Worm (Caenorhabditis elegans) whole organism, mixed stage, embryonic: Measurements from ENCODE around the gene Y45F10B.59.

Experiments used
- ces-1 ChIP-seq: fragments of 150-350 bp; optimal IDR thresholded peaks from 2 replicates; lab custom pipeline; 2014; ENCODE audit warnings: missing biosample characterization, missing genetic modification reagents, missing genetic modification characterization
- flh-1 ChIP-seq: fragments of 200-800 bp; sonication (Bioruptor generic); optimal IDR thresholded peaks from 2 replicates; lab custom pipeline; 2018; ENCODE audit warnings: mild to moderate bottlenecking, missing genetic modification characterization, moderate library complexity, missing compliant biosample characterization
- hlh-1 ChIP-seq: fragments of 150-350 bp; optimal IDR thresholded peaks from 2 replicates; lab custom pipeline; 2014; ENCODE audit warnings: missing biosample characterization, missing genetic modification reagents, missing genetic modification characterization
- mab-5 ChIP-seq: fragments of 150-350 bp; optimal IDR thresholded peaks from 2 replicates; lab custom pipeline; 2014; ENCODE audit warnings: missing biosample characterization, missing genetic modification characterization
- nhr-237 ChIP-seq: fragments of 150-350 bp; optimal IDR thresholded peaks from 2 replicates; lab custom pipeline; 2014; ENCODE audit warnings: missing biosample characterization, missing genetic modification characterization
- nhr-28 ChIP-seq: fragments of 150-350 bp; optimal IDR thresholded peaks from 2 replicates; lab custom pipeline; 2014; ENCODE audit warnings: missing biosample characterization, missing genetic modification characterization
- nhr-76 ChIP-seq: sonication (generic microtip); optimal IDR thresholded peaks from 2 replicates; lab custom pipeline; 2017; ENCODE audit warnings: missing biosample characterization, missing genetic modification characterization
- pha-4 ChIP-seq: fragments of 150-350 bp; optimal IDR thresholded peaks from 2 replicates; lab custom pipeline; 2018; ENCODE audit warnings: missing biosample characterization, missing genetic modification reagents, missing genetic modification characterization
- sem-2 ChIP-seq: fragments of 200-800 bp; sonication (Bioruptor generic); optimal IDR thresholded peaks from 2 replicates; lab custom pipeline; 2018; ENCODE audit warnings: mild to moderate bottlenecking, missing genetic modification characterization, missing compliant biosample characterization
- unc-62 ChIP-seq: fragments of 150-350 bp; optimal IDR thresholded peaks from 2 replicates; lab custom pipeline; 2014; ENCODE audit warnings: missing biosample characterization, missing genetic modification reagents, missing genetic modification characterization
- ztf-11 ChIP-seq: fragments of 150-350 bp; optimal IDR thresholded peaks from 2 replicates; lab custom pipeline; 2014; ENCODE audit warnings: missing biosample characterization, missing genetic modification characterization

- no peak for TF ChIP-seq nhr-76 (tag; lab: Kevin White, UChicago)
- TF ChIP-seq hlh-1 (tag; lab: Kevin White, UChicago) = no peak
- no peak for TF ChIP-seq nhr-237
- no peak for TF ChIP-seq nhr-28 (tag; lab: Kevin White, UChicago)
- TF ChIP-seq ztf-11 (tag; lab: Kevin White, UChicago) = no peak
- TF ChIP-seq pha-4 (tag; lab: Kevin White, UChicago) = no peak
- TF ChIP-seq sem-2 (GFP tag; lab: Kevin White, UChicago) = no peak
- no peak for TF ChIP-seq unc-62 (GFP tag; lab: Kevin White, UChicago)
- no peak for TF ChIP-seq mab-5 (tag; lab: Kevin White, UChicago)
- TF ChIP-seq ces-1 (GFP tag; lab: Kevin White, UChicago) = no peak
- TF ChIP-seq flh-1 = no peak
Measured at ce11 chrIV:13636975-13637374, 34.6 kb downstream of the Y45F10B.59 start, which contains the start of gene C08F11.7.
